Worm (Caenorhabditis elegans) whole organism, L4 larva: ENCODE results near the gene str-252.

Experiments used
- D1046.2 ChIP-seq: fragments of 200-800 bp; sonication (Bioruptor generic); IDR thresholded peaks from 2 replicates; pipeline ENCODE4 v1.3.6; 2022; ENCODE audit warnings: missing genetic modification characterization, missing compliant biosample characterization
- F37D6.2 ChIP-seq: sonication (generic microtip); optimal IDR thresholded peaks from 2 replicates; lab custom pipeline; 2016; ENCODE audit warnings: mild to moderate bottlenecking, missing genetic modification characterization, missing compliant biosample characterization
- F49E8.2 ChIP-seq: sonication (generic microtip); optimal IDR thresholded peaks from 2 replicates; lab custom pipeline; 2016; ENCODE audit warnings: missing compliant biosample characterization, mild to moderate bottlenecking, missing genetic modification characterization, borderline replicate concordance
- T26A8.4 ChIP-seq: fragments of 200-800 bp; sonication (Bioruptor generic); IDR thresholded peaks from 2 replicates; pipeline ENCODE4 v1.3.6; 2022; ENCODE audit warnings: missing genetic modification characterization, missing compliant biosample characterization
- Y105C5A.15 ChIP-seq: fragments of 200-800 bp; sonication (Bioruptor generic); IDR thresholded peaks from 2 replicates; pipeline ENCODE4 v1.3.6; 2022; ENCODE audit warnings: missing genetic modification characterization, missing compliant biosample characterization
- Y48G9A.11 ChIP-seq: fragments of 200-800 bp; sonication (Bioruptor generic); IDR thresholded peaks from 2 replicates; pipeline ENCODE4 v1.3.6; 2022; ENCODE audit warnings: missing genetic modification reagents, missing genetic modification characterization, missing compliant biosample characterization
- Y5F2A.4 ChIP-seq: fragments of 200-800 bp; sonication (Bioruptor generic); optimal IDR thresholded peaks from 2 replicates; lab custom pipeline; 2018; ENCODE audit warnings: mild to moderate bottlenecking, missing genetic modification characterization, missing compliant biosample characterization
- ZK337.2 ChIP-seq: fragments of 200-800 bp; sonication (Bioruptor generic); IDR thresholded peaks from 2 replicates; pipeline ENCODE4 v1.3.6; 2022; ENCODE audit warnings: missing genetic modification reagents, missing genetic modification characterization, missing compliant biosample characterization
- aly-2 ChIP-seq: sonication (generic microtip); optimal IDR thresholded peaks from 2 replicates; lab custom pipeline; 2018; ENCODE audit warnings: missing biosample characterization, missing genetic modification characterization
- ama-1 ChIP-seq: fragments of 150-350 bp; optimal IDR thresholded peaks from 2 replicates; lab custom pipeline; 2014; ENCODE audit warnings: inconsistent platforms, mixed read lengths
- ceh-20 ChIP-seq: fragments of 200-800 bp; sonication (Bioruptor generic); IDR thresholded peaks from 2 replicates; pipeline ENCODE4 v1.3.6; 2022; ENCODE audit warnings: missing genetic modification reagents, missing genetic modification characterization, missing compliant biosample characterization
- ceh-44 ChIP-seq: fragments of 200-800 bp; sonication (Bioruptor generic); IDR thresholded peaks from 2 replicates; pipeline ENCODE4 v1.3.6; 2022; ENCODE audit warnings: missing genetic modification reagents, missing genetic modification characterization, missing compliant biosample characterization
- ces-1 ChIP-seq: fragments of 150-350 bp; sonication (generic microtip); optimal IDR thresholded peaks from 4 replicates; lab custom pipeline; 2014; ENCODE audit warnings: missing biosample characterization, missing genetic modification reagents, missing genetic modification characterization
- ctbp-1 ChIP-seq: fragments of 200-800 bp; sonication (Bioruptor generic); IDR thresholded peaks from 2 replicates; pipeline ENCODE4 v1.3.6; 2022; ENCODE audit warnings: missing genetic modification reagents, missing genetic modification characterization, missing compliant biosample characterization
- daf-19 ChIP-seq: fragments of 200-800 bp; sonication (Bioruptor generic); conservative IDR thresholded peaks from 2 replicates; pipeline ENCODE4 v1.3.6; 2022; ENCODE audit warnings: missing genetic modification characterization, missing compliant biosample characterization
- daf-8 ChIP-seq: fragments of 200-800 bp; sonication (Bioruptor generic); IDR thresholded peaks from 2 replicates; pipeline ENCODE4 v1.3.6; 2022; ENCODE audit warnings: missing genetic modification characterization, missing compliant biosample characterization
- egl-27 ChIP-seq: sonication (generic microtip); optimal IDR thresholded peaks from 3 replicates; lab custom pipeline; 2017; ENCODE audit warnings: missing biosample characterization, missing genetic modification reagents, missing genetic modification characterization
- hlh-30 ChIP-seq: sonication (generic microtip); optimal IDR thresholded peaks from 2 replicates; lab custom pipeline; 2017; ENCODE audit warnings: antibody characterized with exemption, mild to moderate bottlenecking, missing genetic modification characterization, missing compliant biosample characterization; ENCODE audit not compliant: insufficient read depth
- lin-13 ChIP-seq: fragments of 150-350 bp; optimal IDR thresholded peaks from 2 replicates; lab custom pipeline; 2014; ENCODE audit warnings: missing biosample characterization, missing genetic modification reagents, missing genetic modification characterization
- lin-38 ChIP-seq: fragments of 200-800 bp; sonication (Bioruptor generic); IDR thresholded peaks from 2 replicates; pipeline ENCODE4 v1.3.6; 2022; ENCODE audit warnings: missing genetic modification reagents, missing genetic modification characterization, missing compliant biosample characterization
- lir-3 ChIP-seq: sonication (generic microtip); optimal IDR thresholded peaks from 2 replicates; lab custom pipeline; 2016; ENCODE audit warnings: mild to moderate bottlenecking, missing genetic modification characterization, missing compliant biosample characterization
- madf-5 ChIP-seq, 2 experiments: fragments of 200-800 bp; sonication (Bioruptor generic); IDR thresholded peaks; 2 replicates each; pipeline ENCODE4 v1.3.6; 2022; ENCODE audit warnings: missing compliant biosample characterization in 2 of 2, missing genetic modification characterization in 2 of 2
- mep-1 ChIP-seq: fragments of 150-350 bp; sonication (generic microtip); optimal IDR thresholded peaks from 3 replicates; lab custom pipeline; 2014; ENCODE audit warnings: missing biosample characterization, missing genetic modification characterization
- mxl-2 ChIP-seq: fragments of 200-800 bp; sonication (Bioruptor generic); conservative IDR thresholded peaks from 2 replicates; pipeline ENCODE4 v1.3.6; 2022; ENCODE audit warnings: missing genetic modification reagents, missing genetic modification characterization, missing compliant biosample characterization
- nhr-237 ChIP-seq: sonication (generic microtip); optimal IDR thresholded peaks from 2 replicates; lab custom pipeline; 2017; ENCODE audit warnings: missing biosample characterization, missing genetic modification characterization
- nhr-28 ChIP-seq: fragments of 150-350 bp; optimal IDR thresholded peaks from 2 replicates; lab custom pipeline; 2014; ENCODE audit warnings: missing biosample characterization, missing genetic modification characterization
- nhr-42 ChIP-seq: fragments of 200-800 bp; sonication (Bioruptor generic); IDR thresholded peaks from 2 replicates; pipeline ENCODE4 v1.3.6; 2022; ENCODE audit warnings: missing genetic modification characterization, missing compliant biosample characterization
- nhr-48 ChIP-seq: sonication (generic microtip); optimal IDR thresholded peaks from 2 replicates; lab custom pipeline; 2016; ENCODE audit warnings: mild to moderate bottlenecking, missing genetic modification characterization, missing compliant biosample characterization
- nhr-6 ChIP-seq: fragments of 150-350 bp; optimal IDR thresholded peaks from 2 replicates; lab custom pipeline; 2014; ENCODE audit warnings: missing biosample characterization, missing genetic modification characterization
- nhr-77 ChIP-seq: fragments of 150-350 bp; optimal IDR thresholded peaks from 2 replicates; lab custom pipeline; 2014; ENCODE audit warnings: missing biosample characterization, missing genetic modification characterization
- pqm-1 ChIP-seq: sonication (generic microtip); optimal IDR thresholded peaks from 2 replicates; lab custom pipeline; 2017; ENCODE audit warnings: missing biosample characterization, missing genetic modification characterization
- rbr-2 ChIP-seq: sonication (generic microtip); optimal IDR thresholded peaks from 2 replicates; lab custom pipeline; 2016; ENCODE audit warnings: missing genotype, missing genetic modification characterization, missing compliant biosample characterization
- set-16 ChIP-seq: fragments of 200-800 bp; sonication (Bioruptor generic); IDR thresholded peaks from 2 replicates; pipeline ENCODE4 v1.3.6; 2022; ENCODE audit warnings: missing genetic modification reagents, missing genetic modification characterization, missing compliant biosample characterization
- skn-1 ChIP-seq: fragments of 150-350 bp; optimal IDR thresholded peaks from 2 replicates; lab custom pipeline; 2014; ENCODE audit warnings: missing biosample characterization, missing genetic modification characterization
- snpc-1.2 ChIP-seq: fragments of 200-800 bp; sonication (Bioruptor generic); IDR thresholded peaks from 2 replicates; pipeline ENCODE4 v1.3.6; 2022; ENCODE audit warnings: missing genetic modification reagents, missing genetic modification characterization, missing compliant biosample characterization
- snpc-4 ChIP-seq: fragments of 150-350 bp; optimal IDR thresholded peaks from 2 replicates; lab custom pipeline; 2014; ENCODE audit warnings: missing biosample characterization, missing genetic modification characterization
- spr-1 ChIP-seq: sonication (generic microtip); optimal IDR thresholded peaks from 2 replicates; lab custom pipeline; 2016; ENCODE audit warnings: mild to moderate bottlenecking, missing genetic modification characterization, missing compliant biosample characterization
- spr-3 ChIP-seq: fragments of 200-800 bp; sonication (Bioruptor generic); optimal IDR thresholded peaks from 2 replicates; lab custom pipeline; 2018; ENCODE audit warnings: mild to moderate bottlenecking, missing genetic modification characterization, missing compliant biosample characterization
- tra-1 ChIP-seq: fragments of 200-800 bp; sonication (Bioruptor generic); IDR thresholded peaks from 2 replicates; pipeline ENCODE4 v1.3.6; 2022; ENCODE audit warnings: missing genetic modification reagents, missing genetic modification characterization, missing compliant biosample characterization
- zag-1 ChIP-seq: fragments of 150-350 bp; optimal IDR thresholded peaks from 2 replicates; lab custom pipeline; 2014; ENCODE audit warnings: missing biosample characterization, missing genetic modification characterization
- zip-11 ChIP-seq: fragments of 200-800 bp; sonication (Bioruptor generic); IDR thresholded peaks from 2 replicates; pipeline ENCODE4 v1.3.6; 2022; ENCODE audit warnings: missing genetic modification characterization, missing compliant biosample characterization
- ztf-11 ChIP-seq: fragments of 150-350 bp; optimal IDR thresholded peaks from 2 replicates; lab custom pipeline; 2014; ENCODE audit warnings: missing biosample characterization, missing genetic modification characterization
- ztf-7 ChIP-seq: fragments of 150-350 bp; optimal IDR thresholded peaks from 2 replicates; lab custom pipeline; 2014; ENCODE audit warnings: missing biosample characterization, missing genetic modification characterization

The str-252 gene

ce11 chrV:13918341-13918740, 2.0 kb downstream of the str-252 start, which contains the start of gene str-250:
TSS of gene str-250 (plus strand) at chrV:13918641.
- no peak for TF ChIP-seq T26A8.4 (GFP tag; lab: Robert Waterston, UW)
- TF ChIP-seq Y48G9A.11 (GFP tag; lab: Robert Waterston, UW), result no peak
- no peak for TF ChIP-seq hlh-30 (tag; lab: Kevin White, UChicago)
- no peak for TF ChIP-seq ces-1 (GFP tag; lab: Kevin White, UChicago)
- TF ChIP-seq lin-38 (GFP tag; lab: Robert Waterston, UW), result no peak
- no peak for TF ChIP-seq F37D6.2 (tag; lab: Kevin White, UChicago)
- no peak for TF ChIP-seq D1046.2 (GFP tag; lab: Robert Waterston, UW)
- no peak for TF ChIP-seq rbr-2 (tag; lab: Kevin White, UChicago)
- no peak for TF ChIP-seq nhr-42
- TF ChIP-seq madf-5 (GFP tag; IDR thresholded peaks at IDR 0.05; lab: Robert Waterston, UW), result no peak
- no peak for TF ChIP-seq tra-1 (GFP tag; lab: Robert Waterston, UW)
- no peak for TF ChIP-seq Y105C5A.15 (GFP tag; lab: Robert Waterston, UW)

ce11 chrV:13920730-13921129, 4.4 kb downstream of the str-252 start, which contains the start of gene srx-42:
TSS of gene srx-42 (plus strand) at chrV:13921030.
- TF ChIP-seq ZK337.2 (GFP tag; lab: Robert Waterston, UW) (no peak), zag-1 (tag; lab: Kevin White, UChicago) (no peak), egl-27 (no peak), spr-1 (tag; lab: Kevin White, UChicago) (no peak), mxl-2 (GFP tag; lab: Robert Waterston, UW) (no peak), daf-19 (no peak), snpc-1.2 (GFP tag; lab: Robert Waterston, UW) (no peak), ces-1 (GFP tag; lab: Kevin White, UChicago) (no peak), zip-11 (no peak), ctbp-1 (GFP tag; lab: Robert Waterston, UW) (no peak), madf-5 (GFP tag; IDR thresholded peaks at IDR 0.05; lab: Robert Waterston, UW) (no peak), snpc-4 (tag; lab: Kevin White, UChicago) (no peak), ama-1 (lab: Kevin White, UChicago) (no peak), daf-8 (GFP tag; lab: Robert Waterston, UW) (no peak), lir-3 (tag; lab: Kevin White, UChicago) (no peak), mep-1 (tag; lab: Kevin White, UChicago) (no peak), ceh-44 (GFP tag; lab: Robert Waterston, UW) (no peak), set-16 (GFP tag; lab: Robert Waterston, UW) (no peak)

ce11 chrV:13923851-13924250, 7.6 kb downstream of the str-252 start, which contains the start of gene srxa-11:
TSS of gene srxa-11 (plus strand) at chrV:13924151.
- TF ChIP-seq skn-1 (tag; lab: Kevin White, UChicago) (no peak), tra-1 (GFP tag; lab: Robert Waterston, UW) (no peak), snpc-4 (tag; lab: Kevin White, UChicago) (no peak), spr-1 (tag; lab: Kevin White, UChicago) (no peak), zag-1 (tag; lab: Kevin White, UChicago) (no peak), aly-2 (tag; lab: Kevin White, UChicago) (no peak), pqm-1 (tag; lab: Kevin White, UChicago) (no peak), ceh-20 (no peak), nhr-28 (tag; lab: Kevin White, UChicago) (no peak), F49E8.2 (no peak), nhr-6 (no peak), lin-13 (GFP tag; lab: Kevin White, UChicago) (no peak), Y5F2A.4 (no peak), spr-3 (GFP tag; lab: Kevin White, UChicago) (no peak), ztf-11 (tag; lab: Kevin White, UChicago) (no peak), nhr-237 (no peak), nhr-48 (tag; lab: Kevin White, UChicago) (no peak), nhr-77 (tag; lab: Kevin White, UChicago) (no peak), rbr-2 (tag; lab: Kevin White, UChicago) (no peak), ztf-7 (no peak)
